Worm (Caenorhabditis elegans): ENCODE data around the gene K07C11.10.

DNA sequence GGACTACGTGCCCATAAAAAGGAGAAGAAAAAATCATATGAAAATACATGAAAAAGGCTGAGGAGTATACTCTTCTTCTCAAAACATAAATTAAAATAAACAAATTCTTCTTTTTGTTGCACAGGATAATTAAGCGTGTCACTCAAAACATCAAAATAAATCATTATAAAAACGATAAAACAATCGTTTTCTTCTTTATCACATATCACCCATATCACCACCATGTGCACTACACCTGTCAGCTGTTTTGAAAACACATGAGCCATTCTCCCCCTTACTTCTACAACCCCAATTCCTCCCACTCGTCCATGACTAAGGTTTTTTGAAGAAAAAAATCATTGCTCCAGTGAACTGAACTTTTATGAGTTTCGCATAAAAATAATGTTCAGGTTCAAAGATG, 25.8 kb upstream of the K07C11.10 start:
- TF ChIP-seq ztf-11 (tag; optimal IDR thresholded peaks at IDR 0.05), result no peak
- no peak for TF ChIP-seq egl-27 (tag; optimal IDR thresholded peaks at IDR 0.05)
- TF ChIP-seq fos-1 (tag; optimal IDR thresholded peaks at IDR 0.05), result no peak
- no peak for TF ChIP-seq ceh-9 (tag; optimal IDR thresholded peaks at IDR 0.05)
- no peak for TF ChIP-seq lin-15B (tag; optimal IDR thresholded peaks at IDR 0.05)
- TF ChIP-seq elt-3 (tag; optimal IDR thresholded peaks at IDR 0.05), result no peak
- no peak for TF ChIP-seq skn-1 (tag; optimal IDR thresholded peaks at IDR 0.05)
- no peak for TF ChIP-seq aly-2 (tag; optimal IDR thresholded peaks at IDR 0.05)
- TF ChIP-seq mml-1 (tag; optimal IDR thresholded peaks at IDR 0.05), result no peak

Data from whole organism, L3 larva.